Worm (Caenorhabditis elegans) whole organism, L4/young adult: Measurements from ENCODE around the gene F01F1.3.

Experiments used
- W03F9.2 ChIP-seq: fragments of 150-350 bp; optimal IDR thresholded peaks from 2 replicates; lab custom pipeline; 2014; ENCODE audit warnings: missing biosample characterization, missing genetic modification characterization
- dao-5 ChIP-seq: sonication (generic microtip); optimal IDR thresholded peaks from 2 replicates; lab custom pipeline; 2016; ENCODE audit warnings: missing genotype, missing genetic modification characterization, moderate library complexity, missing compliant biosample characterization
- him-1 ChIP-seq: sonication (generic microtip); optimal IDR thresholded peaks from 2 replicates; lab custom pipeline; 2016; ENCODE audit warnings: missing genotype, missing genetic modification reagents, missing genetic modification characterization, missing compliant biosample characterization

- TF ChIP-seq him-1 (tag; lab: Kevin White, UChicago) = no peak
- TF ChIP-seq W03F9.2 = no peak
- TF ChIP-seq dao-5 (tag; lab: Kevin White, UChicago) = no peak
Measured at ce11 chrIII:5868401-5868800, 3.3 kb upstream of the F01F1.3 start, which contains the start of gene eng-1.
